Fruit fly (Drosophila melanogaster) S2 (cell line): ENCODE measurements around the gene PGRP-LE.

Experiments
- CG8478 ChIP-seq: fragments of >200 bp; optimal IDR thresholded peaks from 2 replicates; lab custom pipeline; 2018
- CTCF ChIP-seq, 2 experiments: fragments of >200 bp; optimal IDR thresholded peaks; 2 replicates each; lab custom pipeline; 2018

- TF ChIP-seq CG8478 (lab: Kevin White, UChicago), result no peak
- no peak for TF ChIP-seq CTCF (optimal IDR thresholded peaks at IDR 0.05; lab: Kevin White, UChicago)
These were observed 8.9 kb upstream of the PGRP-LE start for dm6 chrX:15812615-15812995.
